Worm (Caenorhabditis elegans) whole organism, mixed stage, embryonic: ENCODE measurements around the gene fbxb-35.

Experiments used
- M03D4.4 ChIP-seq: sonication (generic microtip); optimal IDR thresholded peaks from 2 replicates; lab custom pipeline; 2017; ENCODE audit warnings: mild to moderate bottlenecking, missing genetic modification characterization, missing compliant biosample characterization
- bed-3 ChIP-seq: fragments of 200-800 bp; sonication (Bioruptor generic); optimal IDR thresholded peaks from 3 replicates; lab custom pipeline; 2018; ENCODE audit warnings: mild to moderate bottlenecking, missing genetic modification characterization, moderate library complexity, missing compliant biosample characterization
- blmp-1 ChIP-seq: fragments of 150-350 bp; optimal IDR thresholded peaks from 2 replicates; lab custom pipeline; 2014; ENCODE audit warnings: missing biosample characterization, missing genetic modification characterization
- ceh-39 ChIP-seq: fragments of 150-350 bp; optimal IDR thresholded peaks from 2 replicates; lab custom pipeline; 2014; ENCODE audit warnings: missing biosample characterization, missing genetic modification characterization
- ceh-43 ChIP-seq: fragments of 200-800 bp; sonication (Bioruptor generic); optimal IDR thresholded peaks from 2 replicates; lab custom pipeline; 2018; ENCODE audit warnings: mild to moderate bottlenecking, missing genetic modification characterization, moderate library complexity, missing compliant biosample characterization
- ceh-83 ChIP-seq: fragments of 200-800 bp; sonication (Bioruptor generic); optimal IDR thresholded peaks from 2 replicates; lab custom pipeline; 2018; ENCODE audit warnings: mild to moderate bottlenecking, missing genetic modification characterization, missing compliant biosample characterization
- ces-1 ChIP-seq: fragments of 150-350 bp; optimal IDR thresholded peaks from 2 replicates; lab custom pipeline; 2014; ENCODE audit warnings: missing biosample characterization, missing genetic modification reagents, missing genetic modification characterization
- cnd-1 ChIP-seq: fragments of 200-800 bp; sonication (Bioruptor generic); optimal IDR thresholded peaks from 2 replicates; lab custom pipeline; 2018; ENCODE audit warnings: mild to moderate bottlenecking, missing genetic modification characterization, missing compliant biosample characterization
- drap-1 ChIP-seq: fragments of 200-800 bp; sonication (Bioruptor generic); optimal IDR thresholded peaks from 3 replicates; lab custom pipeline; 2018; ENCODE audit warnings: mild to moderate bottlenecking, missing genetic modification characterization, missing compliant biosample characterization
- elt-1 ChIP-seq: sonication (generic microtip); optimal IDR thresholded peaks from 2 replicates; lab custom pipeline; 2017; ENCODE audit warnings: missing genetic modification characterization, mild to moderate bottlenecking, missing compliant biosample characterization, antibody characterized with exemption, moderate library complexity, borderline replicate concordance; ENCODE audit not compliant: insufficient read depth
- elt-3 ChIP-seq: fragments of 150-350 bp; optimal IDR thresholded peaks from 2 replicates; lab custom pipeline; 2014; ENCODE audit warnings: missing biosample characterization, missing genetic modification characterization
- flh-1 ChIP-seq: fragments of 200-800 bp; sonication (Bioruptor generic); optimal IDR thresholded peaks from 2 replicates; lab custom pipeline; 2018; ENCODE audit warnings: mild to moderate bottlenecking, missing genetic modification characterization, moderate library complexity, missing compliant biosample characterization
- ham-2 ChIP-seq: fragments of 200-800 bp; sonication (Bioruptor generic); optimal IDR thresholded peaks from 2 replicates; lab custom pipeline; 2018; ENCODE audit warnings: mild to moderate bottlenecking, missing genetic modification characterization, missing compliant biosample characterization
- hlh-1 ChIP-seq: fragments of 150-350 bp; optimal IDR thresholded peaks from 2 replicates; lab custom pipeline; 2014; ENCODE audit warnings: missing biosample characterization, missing genetic modification reagents, missing genetic modification characterization
- lin-13 ChIP-seq: fragments of 150-350 bp; optimal IDR thresholded peaks from 2 replicates; lab custom pipeline; 2014; ENCODE audit warnings: missing biosample characterization, missing genetic modification characterization
- lsy-2 ChIP-seq: fragments of 150-350 bp; optimal IDR thresholded peaks from 2 replicates; lab custom pipeline; 2014; ENCODE audit warnings: missing biosample characterization, missing genetic modification characterization
- mab-5 ChIP-seq: fragments of 150-350 bp; optimal IDR thresholded peaks from 2 replicates; lab custom pipeline; 2014; ENCODE audit warnings: missing biosample characterization, missing genetic modification characterization
- mep-1 ChIP-seq: fragments of 150-350 bp; optimal IDR thresholded peaks from 2 replicates; lab custom pipeline; 2017; ENCODE audit warnings: missing biosample characterization, missing genetic modification reagents, missing genetic modification characterization, inconsistent platforms
- mls-2 ChIP-seq: sonication (generic microtip); optimal IDR thresholded peaks from 2 replicates; lab custom pipeline; 2016; ENCODE audit warnings: mild to moderate bottlenecking, missing genetic modification characterization, moderate library complexity, missing compliant biosample characterization
- nhr-12 ChIP-seq: fragments of 150-350 bp; optimal IDR thresholded peaks from 2 replicates; lab custom pipeline; 2014; ENCODE audit warnings: missing biosample characterization, missing genetic modification characterization
- nhr-2 ChIP-seq: fragments of 150-350 bp; optimal IDR thresholded peaks from 2 replicates; lab custom pipeline; 2014; ENCODE audit warnings: missing biosample characterization, missing genetic modification characterization
- nhr-237 ChIP-seq: fragments of 150-350 bp; optimal IDR thresholded peaks from 2 replicates; lab custom pipeline; 2014; ENCODE audit warnings: missing biosample characterization, missing genetic modification characterization
- nhr-28 ChIP-seq: fragments of 150-350 bp; optimal IDR thresholded peaks from 2 replicates; lab custom pipeline; 2014; ENCODE audit warnings: missing biosample characterization, missing genetic modification characterization
- nhr-76 ChIP-seq: sonication (generic microtip); optimal IDR thresholded peaks from 2 replicates; lab custom pipeline; 2017; ENCODE audit warnings: missing biosample characterization, missing genetic modification characterization
- pha-4 ChIP-seq: fragments of 150-350 bp; optimal IDR thresholded peaks from 2 replicates; lab custom pipeline; 2018; ENCODE audit warnings: missing biosample characterization, missing genetic modification reagents, missing genetic modification characterization
- sem-2 ChIP-seq: fragments of 200-800 bp; sonication (Bioruptor generic); optimal IDR thresholded peaks from 2 replicates; lab custom pipeline; 2018; ENCODE audit warnings: mild to moderate bottlenecking, missing genetic modification characterization, missing compliant biosample characterization
- snpc-4 ChIP-seq: fragments of 150-350 bp; optimal IDR thresholded peaks from 2 replicates; lab custom pipeline; 2014; ENCODE audit warnings: missing biosample characterization, missing genetic modification characterization
- sptf-1 ChIP-seq: sonication (generic microtip); optimal IDR thresholded peaks from 2 replicates; lab custom pipeline; 2017; ENCODE audit warnings: mild to moderate bottlenecking, missing genetic modification characterization, moderate library complexity, missing compliant biosample characterization
- unc-39 ChIP-seq: fragments of 150-350 bp; optimal IDR thresholded peaks from 2 replicates; lab custom pipeline; 2014; ENCODE audit warnings: missing biosample characterization, missing genetic modification characterization
- unc-62 ChIP-seq: fragments of 150-350 bp; optimal IDR thresholded peaks from 2 replicates; lab custom pipeline; 2014; ENCODE audit warnings: missing biosample characterization, missing genetic modification reagents, missing genetic modification characterization
- zip-8 ChIP-seq: fragments of 150-350 bp; optimal IDR thresholded peaks from 2 replicates; lab custom pipeline; 2014; ENCODE audit warnings: missing biosample characterization, missing genetic modification characterization
- ztf-11 ChIP-seq: fragments of 150-350 bp; optimal IDR thresholded peaks from 2 replicates; lab custom pipeline; 2014; ENCODE audit warnings: missing biosample characterization, missing genetic modification characterization

fbxb-35 gene

DNA sequence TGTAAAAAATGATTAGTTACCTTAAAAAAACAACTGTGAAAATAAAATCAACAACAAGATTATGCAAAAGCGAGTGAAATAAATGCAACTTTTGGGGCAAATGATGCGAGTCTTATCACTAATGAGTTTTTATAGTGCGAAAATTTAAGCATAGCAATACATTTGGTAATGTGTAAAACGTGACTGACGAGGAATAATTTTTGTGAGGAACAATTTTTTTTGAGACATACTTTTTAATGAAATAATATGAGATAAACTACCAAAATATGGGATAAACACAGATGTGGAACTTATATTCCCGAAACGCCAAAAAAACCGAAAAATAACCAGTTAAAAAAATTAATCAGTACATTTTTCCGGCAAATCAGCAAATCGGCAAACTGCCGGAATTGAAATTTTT, 29.0 kb downstream of the fbxb-35 start, which contains the start of gene F07E5.9:
Gene F07E5.9 (minus strand): TSS at position 101 of the 400 bp plus-strand sequence.
- no peak for TF ChIP-seq mab-5
- no peak for TF ChIP-seq lsy-2 (tag; lab: Kevin White, UChicago)
- no peak for TF ChIP-seq nhr-2 (tag; lab: Kevin White, UChicago)
- no peak for TF ChIP-seq ceh-43 (GFP tag; lab: Kevin White, UChicago)
- no peak for TF ChIP-seq mep-1 (tag; lab: Kevin White, UChicago)
- TF ChIP-seq sptf-1 (tag; lab: Kevin White, UChicago), result no peak
- no peak for TF ChIP-seq M03D4.4 (tag; lab: Kevin White, UChicago)
- no peak for TF ChIP-seq ham-2 (GFP tag; lab: Kevin White, UChicago)
- TF ChIP-seq nhr-28 (tag; lab: Kevin White, UChicago), result no peak
- no peak for TF ChIP-seq zip-8 (tag; lab: Kevin White, UChicago)

DNA sequence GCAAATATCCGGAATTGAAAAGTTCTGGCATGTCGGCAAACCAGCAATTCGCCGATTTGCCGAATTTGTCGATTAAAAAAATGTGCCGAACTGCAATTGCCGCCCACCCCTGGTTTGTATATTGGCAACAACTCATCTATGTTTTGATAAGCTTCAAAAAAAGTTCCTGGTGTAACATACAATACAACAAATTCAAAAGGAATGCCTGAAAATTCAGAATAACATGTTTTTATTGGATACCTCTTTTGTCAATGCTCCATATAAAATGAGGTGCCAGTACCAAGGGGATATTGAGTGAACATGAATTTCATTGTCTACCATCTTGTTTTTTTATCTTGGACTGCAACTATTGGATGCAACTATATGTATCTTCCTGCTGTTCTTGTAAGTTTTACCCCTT, 29.8 kb downstream of the fbxb-35 start, which contains the start of gene T16A1.4:
Gene T16A1.4 (plus strand): TSS at position 301 of the 400 bp plus-strand sequence.
- TF ChIP-seq blmp-1 (tag; lab: Kevin White, UChicago), result no peak
- no peak for TF ChIP-seq nhr-12 (tag; lab: Kevin White, UChicago)
- TF ChIP-seq pha-4 (tag; lab: Kevin White, UChicago), result no peak
- TF ChIP-seq ceh-39 (tag; lab: Kevin White, UChicago), result no peak
- TF ChIP-seq, all 35 proteins: peak for 0

DNA sequence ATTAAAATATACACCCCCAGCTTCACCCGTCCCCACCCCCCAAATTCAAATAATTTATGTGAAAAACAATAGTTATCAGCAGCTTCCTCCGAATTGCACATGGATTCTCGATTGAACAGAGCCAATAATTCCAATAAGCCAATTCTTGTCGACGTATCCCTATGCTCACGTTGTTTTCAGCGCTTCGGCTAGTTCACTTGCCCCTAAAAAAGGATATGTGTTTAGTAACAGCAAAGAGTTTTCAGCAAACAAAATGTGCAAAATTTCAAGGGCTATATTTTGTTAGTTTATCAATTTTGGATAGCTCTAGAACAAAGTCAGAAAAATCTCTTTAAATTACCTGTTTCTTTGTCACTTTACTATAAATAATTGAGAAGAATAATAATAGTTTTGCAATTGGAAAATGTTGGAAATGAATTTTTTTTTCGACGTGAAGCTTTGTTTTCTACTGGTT, 32.3 kb downstream of the fbxb-35 start, which contains the start of the genes T16A1.5 and fbxc-49:
Gene T16A1.5 (minus strand): TSS at position 101 of the 454 bp plus-strand sequence.
Gene fbxc-49 (plus strand): TSS at position 404 of the 454 bp plus-strand sequence.
- TF ChIP-seq ceh-43 (GFP tag; lab: Kevin White, UChicago) (no peak), unc-39 (no peak), sptf-1 (tag; lab: Kevin White, UChicago) (no peak), nhr-2 (tag; lab: Kevin White, UChicago) (no peak), nhr-12 (tag; lab: Kevin White, UChicago) (no peak), lsy-2 (tag; lab: Kevin White, UChicago) (no peak), pha-4 (tag; lab: Kevin White, UChicago) (no peak), sem-2 (GFP tag; lab: Kevin White, UChicago) (no peak), mls-2 (tag; lab: Kevin White, UChicago) (no peak), ham-2 (GFP tag; lab: Kevin White, UChicago) (no peak), ztf-11 (tag; lab: Kevin White, UChicago) (no peak), drap-1 (GFP tag; lab: Kevin White, UChicago) (no peak), mep-1 (tag; lab: Kevin White, UChicago) (no peak), hlh-1 (no peak), lin-13 (tag; lab: Kevin White, UChicago) (no peak), bed-3 (GFP tag; lab: Kevin White, UChicago) (no peak), snpc-4 (tag; lab: Kevin White, UChicago) (no peak)
- TF ChIP-seq, all 35 proteins: peak for 0

DNA sequence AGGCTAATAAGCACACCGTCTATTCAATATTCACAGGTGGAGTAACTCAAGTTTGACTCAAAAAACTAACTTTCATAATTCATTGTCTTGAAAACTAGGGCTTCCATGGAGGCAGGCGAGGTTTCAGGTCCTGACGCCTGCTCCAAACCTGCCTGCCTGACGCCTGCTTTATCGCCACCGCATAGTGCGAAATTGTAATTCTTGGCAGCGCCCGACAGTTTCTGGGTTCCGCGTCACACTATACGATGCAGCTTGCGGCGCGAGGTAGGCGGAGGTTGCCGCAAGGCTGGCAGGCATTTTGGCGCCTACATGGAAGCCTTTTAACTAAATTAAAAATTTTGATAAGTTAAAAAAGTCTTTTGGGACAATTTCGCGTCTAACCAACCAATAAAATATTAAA, 35.7 kb downstream of the fbxb-35 start:
- TF ChIP-seq nhr-237 (tag; lab: Kevin White, UChicago), result no peak
- no peak for TF ChIP-seq elt-3 (tag; lab: Kevin White, UChicago)
- no peak for TF ChIP-seq unc-39
- no peak for TF ChIP-seq mls-2 (tag; lab: Kevin White, UChicago)
- TF ChIP-seq ces-1 (GFP tag; lab: Kevin White, UChicago), result no peak
- TF ChIP-seq hlh-1, result no peak
- no peak for TF ChIP-seq ceh-43 (GFP tag; lab: Kevin White, UChicago)
- no peak for TF ChIP-seq zip-8 (tag; lab: Kevin White, UChicago)
- no peak for TF ChIP-seq ham-2 (GFP tag; lab: Kevin White, UChicago)
- TF ChIP-seq flh-1, result no peak
- TF ChIP-seq ztf-11 (tag; lab: Kevin White, UChicago), result no peak
- TF ChIP-seq blmp-1 (tag; lab: Kevin White, UChicago), result no peak
- TF ChIP-seq lin-13 (tag; lab: Kevin White, UChicago), result no peak
- TF ChIP-seq nhr-28 (tag; lab: Kevin White, UChicago), result no peak
- TF ChIP-seq M03D4.4 (tag; lab: Kevin White, UChicago), result no peak
- no peak for TF ChIP-seq bed-3 (GFP tag; lab: Kevin White, UChicago)
- TF ChIP-seq mep-1 (tag; lab: Kevin White, UChicago), result no peak

DNA sequence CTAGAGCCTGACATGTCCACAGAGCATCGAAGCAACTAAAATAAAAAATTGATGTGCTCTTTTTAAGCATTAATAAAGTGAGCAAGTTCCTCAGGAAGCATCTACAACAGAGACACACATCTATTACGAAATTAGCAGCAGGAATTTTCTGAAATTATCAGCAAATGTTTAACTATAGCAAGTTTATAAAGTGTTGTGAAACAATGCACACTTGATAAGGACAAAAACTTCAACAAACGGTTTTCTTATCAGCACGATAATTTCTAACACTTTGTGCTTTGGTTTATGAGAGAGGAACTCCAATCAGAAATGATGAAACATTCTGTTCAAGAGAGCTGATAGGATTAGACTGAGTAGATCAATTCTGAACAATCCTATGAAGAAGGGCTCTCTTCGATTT, 39.1 kb downstream of the fbxb-35 start, which contains the start of gene trpl-5:
Gene trpl-5 (minus strand): TSS at position 32 of the 400 bp plus-strand sequence.
- TF ChIP-seq ztf-11 (tag; lab: Kevin White, UChicago) (no peak), blmp-1 (tag; lab: Kevin White, UChicago) (no peak), zip-8 (tag; lab: Kevin White, UChicago) (no peak), elt-1 (tag; lab: Kevin White, UChicago) (no peak), cnd-1 (tag; lab: Kevin White, UChicago) (no peak), elt-3 (tag; lab: Kevin White, UChicago) (no peak), nhr-76 (no peak), ceh-83 (GFP tag; lab: Kevin White, UChicago) (no peak), drap-1 (GFP tag; lab: Kevin White, UChicago) (no peak), pha-4 (tag; lab: Kevin White, UChicago) (no peak), mep-1 (tag; lab: Kevin White, UChicago) (no peak), nhr-12 (tag; lab: Kevin White, UChicago) (no peak), unc-39 (no peak), bed-3 (GFP tag; lab: Kevin White, UChicago) (no peak), nhr-2 (tag; lab: Kevin White, UChicago) (no peak), hlh-1 (no peak), mls-2 (tag; lab: Kevin White, UChicago) (no peak), unc-62 (GFP tag; lab: Kevin White, UChicago) (no peak), ceh-43 (GFP tag; lab: Kevin White, UChicago) (no peak), mab-5 (no peak)
